Worm (Caenorhabditis elegans): ENCODE measurements around the gene ZK470.2.

DNA sequence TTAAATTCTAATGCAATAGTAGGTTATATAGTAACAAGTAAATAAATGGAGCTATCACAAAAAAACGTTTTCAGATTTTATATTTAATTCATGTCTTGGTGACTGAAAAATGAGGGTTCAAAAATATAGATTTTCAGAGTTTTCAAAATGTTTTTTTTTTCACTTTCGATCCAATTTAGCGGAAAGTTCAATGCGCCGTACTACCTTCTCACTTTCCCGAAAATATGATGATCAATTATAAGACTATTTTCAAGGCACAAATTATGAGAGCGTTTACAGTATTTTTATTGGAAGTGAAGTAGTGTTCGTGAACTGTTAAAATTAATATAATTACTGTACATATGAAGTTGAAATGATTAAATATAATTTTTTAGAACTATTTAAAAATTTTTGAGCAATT is 58.1 kb downstream of the ZK470.2 start:
- TF ChIP-seq mdl-1 (tag; optimal IDR thresholded peaks at IDR 0.05) (no peak), unc-62 (GFP tag; optimal IDR thresholded peaks at IDR 0.05) (no peak), nhr-25 (tag; optimal IDR thresholded peaks at IDR 0.05) (no peak), elt-3 (tag; optimal IDR thresholded peaks at IDR 0.05) (no peak), ceh-16 (tag; optimal IDR thresholded peaks at IDR 0.05) (no peak), nhr-6 (tag; optimal IDR thresholded peaks at IDR 0.05) (no peak), ZK546.5 (tag; optimal IDR thresholded peaks at IDR 0.05) (no peak), sma-3 (GFP tag; optimal IDR thresholded peaks at IDR 0.05) (no peak), nhr-10 (tag; optimal IDR thresholded peaks at IDR 0.05) (no peak), zag-1 (tag; optimal IDR thresholded peaks at IDR 0.05) (no peak), crh-2 (tag; optimal IDR thresholded peaks at IDR 0.05) (no peak)
